Worm (Caenorhabditis elegans) whole organism, young adult: Measurements from ENCODE around the gene W06G6.2.

Experiments used
- B0035.1 ChIP-seq: sonication (generic microtip); optimal IDR thresholded peaks from 2 replicates; lab custom pipeline; 2016; ENCODE audit warnings: missing genetic modification characterization, mild to moderate bottlenecking, missing compliant biosample characterization, missing genotype, missing genetic modification reagents
- B0336.3 ChIP-seq: fragments of 200-800 bp; sonication (Bioruptor generic); IDR thresholded peaks from 2 replicates; pipeline ENCODE4 v1.3.6; 2022; ENCODE audit warnings: missing genetic modification characterization, missing compliant biosample characterization
- F22D6.2 ChIP-seq: sonication (generic microtip); optimal IDR thresholded peaks from 2 replicates; lab custom pipeline; 2016; ENCODE audit warnings: mild to moderate bottlenecking, missing genetic modification characterization, missing compliant biosample characterization
- F39B2.1 ChIP-seq: fragments of 200-800 bp; sonication (Bioruptor generic); IDR thresholded peaks from 2 replicates; pipeline ENCODE4 v1.3.6; 2022; ENCODE audit warnings: missing genetic modification reagents, missing genetic modification characterization, missing compliant biosample characterization
- F52B5.7 ChIP-seq: sonication (generic microtip); optimal IDR thresholded peaks from 2 replicates; lab custom pipeline; 2016; ENCODE audit warnings: mild to moderate bottlenecking, missing genetic modification characterization, missing compliant biosample characterization
- K12H6.12 ChIP-seq: fragments of 200-800 bp; sonication (Bioruptor generic); optimal IDR thresholded peaks from 2 replicates; lab custom pipeline; 2018; ENCODE audit warnings: mild to moderate bottlenecking, missing genetic modification characterization, missing compliant biosample characterization
- Y53G8AR.9 ChIP-seq: fragments of 200-800 bp; sonication (Bioruptor generic); conservative IDR thresholded peaks from 2 replicates; pipeline ENCODE4 v1.3.6; 2022; ENCODE audit warnings: missing genetic modification reagents, missing genetic modification characterization, missing compliant biosample characterization
- Y79H2A.3 ChIP-seq: fragments of 200-800 bp; sonication (Bioruptor generic); conservative IDR thresholded peaks from 2 replicates; pipeline ENCODE4 v1.3.6; 2022; ENCODE audit warnings: missing genetic modification reagents, missing genetic modification characterization, missing compliant biosample characterization
- Y95B8A.8 ChIP-seq: fragments of 200-800 bp; sonication (Bioruptor generic); IDR thresholded peaks from 2 replicates; pipeline ENCODE4 v1.3.6; 2022; ENCODE audit warnings: missing genetic modification reagents, missing genetic modification characterization, missing compliant biosample characterization
- ama-1 ChIP-seq, 3 experiments: fragments of 150-350 bp in 1 of 3; sonication (generic microtip) in 2 of 3; optimal IDR thresholded peaks; 2 replicates each; lab custom pipeline; 2014 to 2018; ENCODE audit warnings: missing biosample characterization in 2 of 3, missing genetic modification characterization in 2 of 3, missing genetic modification reagents in 2 of 3
- aptf-3 ChIP-seq: fragments of 200-800 bp; sonication (Bioruptor generic); IDR thresholded peaks from 2 replicates; pipeline ENCODE4 v1.3.6; 2022; ENCODE audit warnings: missing genetic modification characterization, missing compliant biosample characterization
- attf-5 ChIP-seq: fragments of 200-800 bp; sonication (Bioruptor generic); optimal IDR thresholded peaks from 2 replicates; lab custom pipeline; 2018; ENCODE audit warnings: mild to moderate bottlenecking, missing genetic modification characterization, missing compliant biosample characterization
- attf-6 ChIP-seq: fragments of 200-800 bp; sonication (Bioruptor generic); IDR thresholded peaks from 2 replicates; pipeline ENCODE4 v1.3.6; 2022; ENCODE audit warnings: missing genetic modification reagents, missing genetic modification characterization, missing compliant biosample characterization
- cebp-1 ChIP-seq, 2 experiments: fragments of 200-800 bp in 1 of 2; sonication (Bioruptor generic) in 1 of 2; sonication (generic microtip) in 1 of 2; IDR thresholded peaks in 1 of 2; optimal IDR thresholded peaks in 1 of 2; 2 replicates each; pipeline versions ENCODE4 v1.3.6 to Lab custom; 2017 to 2022; ENCODE audit warnings: missing compliant biosample characterization in 2 of 2, missing genetic modification characterization in 2 of 2, mild to moderate bottlenecking in 1 of 2, missing genetic modification reagents in 1 of 2, moderate library complexity in 1 of 2
- ceh-91 ChIP-seq: fragments of 200-800 bp; sonication (Bioruptor generic); IDR thresholded peaks from 2 replicates; pipeline ENCODE4 v1.3.6; 2022; ENCODE audit warnings: missing genetic modification reagents, missing genetic modification characterization, missing compliant biosample characterization
- hmg-1.2 ChIP-seq: fragments of 200-800 bp; sonication (Bioruptor generic); IDR thresholded peaks from 2 replicates; pipeline ENCODE4 v1.3.6; 2022; ENCODE audit warnings: missing genetic modification reagents, missing genetic modification characterization, missing compliant biosample characterization
- let-607 ChIP-seq, 2 experiments: fragments of 200-800 bp in 1 of 2; sonication (Bioruptor generic) in 1 of 2; sonication (generic microtip) in 1 of 2; optimal IDR thresholded peaks; 2 replicates each; lab custom pipeline; 2016 to 2018; ENCODE audit warnings: mild to moderate bottlenecking in 2 of 2, missing compliant biosample characterization in 2 of 2, missing genetic modification characterization in 2 of 2, moderate library complexity in 2 of 2, missing genotype in 1 of 2
- lin-26 ChIP-seq: fragments of 200-800 bp; sonication (Bioruptor generic); IDR thresholded peaks from 2 replicates; pipeline ENCODE4 v1.3.6; 2022; ENCODE audit warnings: missing genetic modification reagents, missing genetic modification characterization, missing compliant biosample characterization
- lin-35 ChIP-seq, 3 experiments: fragments of 150-350 bp in 2 of 3; sonication (generic microtip) in 1 of 3; optimal IDR thresholded peaks; 2 replicates each; lab custom pipeline; 2014 to 2018; ENCODE audit warnings: missing biosample characterization in 3 of 3, missing genetic modification characterization in 3 of 3, missing genetic modification reagents in 3 of 3
- lin-40 ChIP-seq: sonication (generic microtip); optimal IDR thresholded peaks from 2 replicates; lab custom pipeline; 2016; ENCODE audit warnings: missing genetic modification characterization, mild to moderate bottlenecking, missing compliant biosample characterization, missing genotype, missing genetic modification reagents
- lin-54 ChIP-seq: fragments of 200-800 bp; sonication (Bioruptor generic); optimal IDR thresholded peaks from 2 replicates; lab custom pipeline; 2018; ENCODE audit warnings: mild to moderate bottlenecking, missing genetic modification characterization, missing compliant biosample characterization
- madf-10 ChIP-seq: sonication (generic microtip); optimal IDR thresholded peaks from 2 replicates; lab custom pipeline; 2016; ENCODE audit warnings: mild to moderate bottlenecking, missing genetic modification characterization, missing compliant biosample characterization
- mes-4 ChIP-seq: sonication (generic microtip); optimal IDR thresholded peaks from 2 replicates; lab custom pipeline; 2016; ENCODE audit warnings: missing genotype, missing genetic modification characterization, missing compliant biosample characterization
- nfyb-1 ChIP-seq: fragments of 200-800 bp; sonication (Bioruptor generic); IDR thresholded peaks from 2 replicates; pipeline ENCODE4 v1.3.6; 2022; ENCODE audit warnings: missing genetic modification reagents, missing genetic modification characterization, missing compliant biosample characterization
- nhr-80 ChIP-seq: sonication (generic microtip); optimal IDR thresholded peaks from 2 replicates; lab custom pipeline; 2016; ENCODE audit warnings: missing genetic modification characterization, missing compliant biosample characterization
- pbrm-1 ChIP-seq: fragments of 200-800 bp; sonication (Bioruptor generic); IDR thresholded peaks from 2 replicates; pipeline ENCODE4 v1.3.6; 2022; ENCODE audit warnings: missing genetic modification reagents, missing genetic modification characterization, missing compliant biosample characterization
- repo-1 ChIP-seq: sonication (generic microtip); optimal IDR thresholded peaks from 2 replicates; lab custom pipeline; 2017; ENCODE audit warnings: mild to moderate bottlenecking, missing genetic modification characterization, missing compliant biosample characterization
- sdz-38 ChIP-seq: sonication (generic microtip); optimal IDR thresholded peaks from 2 replicates; lab custom pipeline; 2016; ENCODE audit warnings: missing genotype, missing genetic modification characterization, missing compliant biosample characterization
- sea-2 ChIP-seq: fragments of 200-800 bp; sonication (Bioruptor generic); IDR thresholded peaks from 2 replicates; pipeline ENCODE4 v1.3.6; 2022; ENCODE audit warnings: missing genetic modification characterization, missing compliant biosample characterization
- snpc-3.4 ChIP-seq: sonication (generic microtip); optimal IDR thresholded peaks from 2 replicates; lab custom pipeline; 2017; ENCODE audit warnings: missing genetic modification characterization, mild to moderate bottlenecking, missing compliant biosample characterization, antibody characterized with exemption, moderate library complexity, missing genotype, missing genetic modification reagents
- snpc-4 ChIP-seq, 5 experiments: fragments of 150-350 bp in 1 of 5; sonication (generic microtip) in 4 of 5; optimal IDR thresholded peaks; 2 replicates each; lab custom pipeline; 2014 to 2018; ENCODE audit warnings: missing genetic modification characterization in 5 of 5, missing biosample characterization in 3 of 5, antibody characterized with exemption in 2 of 5, mild to moderate bottlenecking in 2 of 5, missing compliant biosample characterization in 2 of 5, missing genotype in 2 of 5, moderate library complexity in 2 of 5, missing genetic modification reagents in 1 of 5
- somi-1 ChIP-seq: fragments of 200-800 bp; sonication (Bioruptor generic); optimal IDR thresholded peaks from 2 replicates; lab custom pipeline; 2018; ENCODE audit warnings: mild to moderate bottlenecking, missing genetic modification characterization, missing compliant biosample characterization
- tbp1 ChIP-seq: fragments of 200-800 bp; sonication (Bioruptor generic); optimal IDR thresholded peaks from 2 replicates; lab custom pipeline; 2018; ENCODE audit warnings: mild to moderate bottlenecking, missing genetic modification characterization, missing compliant biosample characterization
- zfh-2 ChIP-seq: fragments of 200-800 bp; sonication (Bioruptor generic); conservative IDR thresholded peaks from 2 replicates; pipeline ENCODE4 v1.3.6; 2022; ENCODE audit warnings: missing genetic modification reagents, missing genetic modification characterization, missing compliant biosample characterization
- ztf-25 ChIP-seq: fragments of 200-800 bp; sonication (Bioruptor generic); IDR thresholded peaks from 2 replicates; pipeline ENCODE4 v1.3.6; 2022; ENCODE audit warnings: missing genetic modification reagents, missing genetic modification characterization, missing compliant biosample characterization

Gene W06G6.2

DNA sequence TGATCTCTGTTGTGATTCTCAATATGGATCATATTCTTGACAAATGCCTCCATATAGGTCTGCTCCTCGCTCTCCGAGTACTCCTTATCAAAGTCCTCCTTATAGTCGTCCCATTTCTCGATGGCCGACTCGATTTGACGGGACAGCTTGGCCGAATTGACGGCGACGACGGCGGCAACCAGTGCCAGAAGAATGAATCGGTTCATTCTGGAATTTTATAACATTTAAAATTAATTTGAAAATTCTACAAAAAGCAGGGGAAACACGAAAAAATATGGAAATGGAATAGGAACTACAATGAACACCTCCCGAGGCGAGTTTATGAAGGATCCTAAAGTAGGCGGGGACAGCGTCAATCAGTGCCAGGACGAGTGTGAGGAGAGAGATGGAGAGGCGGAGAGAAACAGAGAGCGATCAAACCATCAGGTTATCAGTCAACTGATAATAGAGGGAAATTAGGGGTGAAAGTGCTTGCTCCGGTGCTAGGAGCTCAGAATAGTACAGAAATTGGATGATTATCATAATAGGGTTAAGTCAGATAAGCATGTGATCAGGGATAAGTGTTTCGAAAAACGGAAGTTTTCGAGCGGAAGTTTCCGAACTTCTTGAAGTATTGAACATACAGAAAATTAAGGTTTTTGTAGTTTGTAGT, 33.8 kb upstream of the W06G6.2 start, which contains the start of gene cpl-1:
Gene cpl-1, minus strand, starts transcription at position 207 of the 652 bp plus-strand sequence.
- TF ChIP-seq K12H6.12 (tag; lab: Kevin White, UChicago): peak; percentile 22
- no peak for TF ChIP-seq lin-40 (tag; lab: Kevin White, UChicago)
- peak in 1 of 2 experiments; percentile 30 for TF ChIP-seq let-607 (tag; optimal IDR thresholded peaks at IDR 0.05; lab: Kevin White, UChicago)
- TF ChIP-seq lin-35 (GFP tag; optimal IDR thresholded peaks at IDR 0.05; lab: Kevin White, UChicago): no peak
- TF ChIP-seq tbp1 (GFP tag; lab: Kevin White, UChicago): peak; percentile 28
- 0 out of 2 replicates have a peak, but pooled peaks have one; percentile 11 for TF ChIP-seq Y53G8AR.9 (GFP tag; lab: Robert Waterston, UW)
- TF ChIP-seq F52B5.7 (tag; lab: Kevin White, UChicago): peak; percentile 2
- peak; percentile 69 for TF ChIP-seq zfh-2
- TF ChIP-seq cebp-1 (GFP tag; IDR thresholded peaks at IDR 0.05; lab: Robert Waterston, UW): no peak
- peak; percentile 32 for TF ChIP-seq cebp-1 (tag; optimal IDR thresholded peaks at IDR 0.05; lab: Kevin White, UChicago)
- peak; percentile 47 for TF ChIP-seq sdz-38 (tag; lab: Kevin White, UChicago)
- TF ChIP-seq madf-10 (tag; lab: Kevin White, UChicago): peak; percentile 29
- TF ChIP-seq Y79H2A.3: no peak
- TF ChIP-seq lin-54 (GFP tag; lab: Kevin White, UChicago): peak; percentile 39
- 0 out of 2 replicates have a peak, but pooled peaks have one; percentile 36 for TF ChIP-seq nfyb-1 (GFP tag; lab: Robert Waterston, UW)
- peak; percentile 74 for TF ChIP-seq nhr-80 (tag; lab: Kevin White, UChicago)
- TF ChIP-seq repo-1 (tag; lab: Kevin White, UChicago): no peak
- TF ChIP-seq sea-2 (GFP tag; lab: Robert Waterston, UW): no peak
- no peak for TF ChIP-seq snpc-4 (GFP tag; optimal IDR thresholded peaks at IDR 0.05; lab: Kevin White, UChicago)
- peak in 2 of 4 experiments; percentile 11 to 35 for TF ChIP-seq snpc-4 (tag; optimal IDR thresholded peaks at IDR 0.05; lab: Kevin White, UChicago)
- TF ChIP-seq somi-1 (GFP tag; lab: Kevin White, UChicago): peak; percentile 33
- peak; percentile 42; the same call in 1 of the 2 replicates for TF ChIP-seq B0336.3 (GFP tag; lab: Robert Waterston, UW)
- no peak for TF ChIP-seq B0035.1 (tag; lab: Kevin White, UChicago)
- TF ChIP-seq ama-1 (optimal IDR thresholded peaks at IDR 0.05; lab: Kevin White, UChicago): peak; percentile 63
- TF ChIP-seq ama-1 (GFP tag; optimal IDR thresholded peaks at IDR 0.05; lab: Kevin White, UChicago): no peak
- TF ChIP-seq ceh-91: no peak
- no peak for TF ChIP-seq mes-4 (tag; lab: Kevin White, UChicago)
- TF ChIP-seq attf-5 (GFP tag; lab: Kevin White, UChicago): peak; percentile 3
- no peak for TF ChIP-seq F22D6.2
- 0 out of 2 replicates have a peak, but pooled peaks have one; percentile 30 for TF ChIP-seq pbrm-1 (GFP tag; lab: Robert Waterston, UW)

DNA sequence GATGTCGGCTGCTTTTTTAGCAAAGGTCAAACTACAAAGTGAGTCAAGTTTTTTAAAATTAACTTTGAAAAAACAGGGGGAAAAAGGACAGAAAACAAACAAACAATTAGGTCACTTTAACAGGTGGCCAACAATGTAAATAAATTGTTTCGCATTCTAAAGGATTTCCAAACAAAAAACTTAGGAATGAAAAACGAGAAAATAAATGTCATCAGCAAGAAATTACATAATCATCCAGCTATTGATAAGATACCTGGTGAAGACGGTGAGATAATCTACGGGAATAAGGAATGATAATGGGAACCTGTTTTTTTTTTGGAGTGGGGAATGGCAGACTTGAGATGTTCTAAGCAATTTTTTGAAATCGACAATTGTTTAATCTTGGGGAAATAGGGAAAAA, 33.0 kb upstream of the W06G6.2 start:
- TF ChIP-seq F39B2.1 (GFP tag; lab: Robert Waterston, UW) (no peak), snpc-3.4 (tag; lab: Kevin White, UChicago) (no peak), Y95B8A.8 (GFP tag; lab: Robert Waterston, UW) (no peak), aptf-3 (no peak)

DNA sequence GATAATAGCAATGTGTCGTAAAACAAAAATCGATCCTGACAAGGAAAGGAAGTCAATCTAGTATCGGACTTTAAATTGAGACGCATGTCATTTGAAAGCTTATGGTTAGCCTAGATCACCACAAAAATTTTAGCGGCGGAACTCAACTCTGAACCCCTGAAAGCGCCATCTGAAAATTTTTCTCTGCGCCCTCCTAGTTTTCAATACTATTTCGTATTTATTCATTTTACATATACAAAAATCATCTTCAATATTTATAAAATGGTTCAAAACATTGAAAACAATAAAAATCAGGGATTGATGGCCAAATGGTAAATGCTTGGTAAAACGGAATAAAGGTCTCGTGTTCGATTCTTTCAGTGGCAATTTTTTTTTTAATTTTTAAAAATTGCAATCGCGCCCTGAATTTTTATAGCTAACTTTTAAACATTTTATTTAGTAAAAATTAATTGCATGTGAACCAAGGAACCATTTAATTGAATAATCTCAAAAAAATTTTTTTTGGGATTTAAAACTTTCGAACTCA, 31.7 kb upstream of the W06G6.2 start:
- TF ChIP-seq attf-6 (GFP tag; lab: Robert Waterston, UW) (peak; percentile 60; the same call in 1 of the 2 replicates), pbrm-1 (GFP tag; lab: Robert Waterston, UW) (0 out of 2 replicates have a peak, but pooled peaks have one; percentile 35), hmg-1.2 (peak; percentile 94), ztf-25 (0 out of 2 replicates have a peak, but pooled peaks have one; percentile 29), lin-26 (GFP tag; lab: Robert Waterston, UW) (peak; percentile 71)
